Worm (Caenorhabditis elegans) whole organism, late embryonic: ENCODE results near the gene algn-13.

Source experiments
- C38D4.7 ChIP-seq: fragments of 200-800 bp; sonication (Bioruptor generic); optimal IDR thresholded peaks from 2 replicates; lab custom pipeline; 2018; ENCODE audit warnings: mild to moderate bottlenecking, missing genetic modification characterization, moderate library complexity, missing compliant biosample characterization
- F13H6.1 ChIP-seq: sonication (generic microtip); optimal IDR thresholded peaks from 2 replicates; lab custom pipeline; 2016; ENCODE audit warnings: missing genetic modification characterization, missing compliant biosample characterization
- K02D7.2 ChIP-seq: sonication (generic microtip); optimal IDR thresholded peaks from 2 replicates; lab custom pipeline; 2017; ENCODE audit warnings: mild to moderate bottlenecking, missing genetic modification characterization, missing compliant biosample characterization
- K09A11.1 ChIP-seq: sonication (generic microtip); optimal IDR thresholded peaks from 2 replicates; lab custom pipeline; 2017; ENCODE audit warnings: antibody characterized with exemption, mild to moderate bottlenecking, missing genetic modification characterization, missing compliant biosample characterization; ENCODE audit not compliant: insufficient read depth
- T23F11.4 ChIP-seq: fragments of 200-800 bp; sonication (Bioruptor generic); optimal IDR thresholded peaks from 2 replicates; lab custom pipeline; 2018; ENCODE audit warnings: mild to moderate bottlenecking, missing genetic modification characterization, missing compliant biosample characterization
- ceh-19 ChIP-seq: fragments of 200-800 bp; sonication (Bioruptor generic); optimal IDR thresholded peaks from 2 replicates; lab custom pipeline; 2018; ENCODE audit warnings: mild to moderate bottlenecking, missing genetic modification characterization, missing compliant biosample characterization
- ceh-31 ChIP-seq: sonication (generic microtip); optimal IDR thresholded peaks from 2 replicates; lab custom pipeline; 2016; ENCODE audit warnings: missing genetic modification characterization, missing compliant biosample characterization
- ceh-45 ChIP-seq: fragments of 200-800 bp; sonication (Bioruptor generic); IDR thresholded peaks from 2 replicates; pipeline ENCODE4 v1.3.6; 2022; ENCODE audit warnings: missing genetic modification reagents, missing genetic modification characterization, missing compliant biosample characterization
- ceh-48 ChIP-seq: sonication (generic microtip); optimal IDR thresholded peaks from 2 replicates; lab custom pipeline; 2016; ENCODE audit warnings: missing genetic modification characterization, inconsistent platforms, missing compliant biosample characterization
- eyg-1 ChIP-seq: sonication (generic microtip); optimal IDR thresholded peaks from 2 replicates; lab custom pipeline; 2016; ENCODE audit warnings: missing genotype, missing genetic modification characterization, missing compliant biosample characterization
- gmeb-2 ChIP-seq: sonication (generic microtip); optimal IDR thresholded peaks from 2 replicates; lab custom pipeline; 2016; ENCODE audit warnings: missing genetic modification characterization, inconsistent platforms, missing compliant biosample characterization
- hlh-15 ChIP-seq: sonication (generic microtip); optimal IDR thresholded peaks from 2 replicates; lab custom pipeline; 2016; ENCODE audit warnings: missing genetic modification characterization, missing compliant biosample characterization
- hlh-30 ChIP-seq: sonication (generic microtip); optimal IDR thresholded peaks from 2 replicates; lab custom pipeline; 2017; ENCODE audit warnings: antibody characterized with exemption, missing genetic modification characterization, missing compliant biosample characterization; ENCODE audit not compliant: insufficient read depth
- lin-11 ChIP-seq: fragments of 200-800 bp; sonication (Bioruptor generic); optimal IDR thresholded peaks from 2 replicates; lab custom pipeline; 2018; ENCODE audit warnings: mild to moderate bottlenecking, missing genetic modification characterization, missing compliant biosample characterization
- madf-2 ChIP-seq: sonication (generic microtip); optimal IDR thresholded peaks from 2 replicates; lab custom pipeline; 2017; ENCODE audit warnings: missing genetic modification characterization, missing compliant biosample characterization
- nhr-232 ChIP-seq: sonication (generic microtip); optimal IDR thresholded peaks from 2 replicates; lab custom pipeline; 2016; ENCODE audit warnings: missing genetic modification characterization, missing compliant biosample characterization
- pax-1 ChIP-seq: fragments of 150-350 bp; optimal IDR thresholded peaks from 2 replicates; lab custom pipeline; 2014; ENCODE audit warnings: missing biosample characterization, missing genetic modification characterization
- pros-1 ChIP-seq: fragments of 150-350 bp; optimal IDR thresholded peaks from 2 replicates; lab custom pipeline; 2014; ENCODE audit warnings: missing biosample characterization, missing genetic modification reagents, missing genetic modification characterization
- sox-4 ChIP-seq: sonication (generic microtip); optimal IDR thresholded peaks from 2 replicates; lab custom pipeline; 2017; ENCODE audit warnings: mild to moderate bottlenecking, missing genetic modification characterization, inconsistent platforms, missing compliant biosample characterization
- unc-86 ChIP-seq: sonication (generic microtip); optimal IDR thresholded peaks from 2 replicates; lab custom pipeline; 2016; ENCODE audit warnings: missing genetic modification characterization, missing compliant biosample characterization

The algn-13 gene

DNA sequence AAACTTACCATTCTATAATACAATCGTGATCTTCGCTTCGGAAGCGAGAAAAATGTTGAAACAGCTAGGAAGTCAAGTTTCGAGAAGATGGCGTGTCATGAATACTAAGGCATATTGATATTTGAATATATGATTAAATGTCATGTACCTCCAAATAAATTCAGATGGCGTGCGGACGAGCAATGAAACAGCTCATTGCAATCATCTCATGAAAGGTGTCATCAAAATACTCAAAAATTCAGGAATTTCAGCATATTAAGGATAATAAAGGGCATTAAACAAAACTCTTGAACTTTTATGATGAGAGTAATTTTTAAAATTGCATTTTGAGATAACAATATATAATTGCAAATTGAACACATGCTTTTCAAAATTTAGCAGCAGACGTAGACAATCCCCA, 46.4 kb downstream of the algn-13 start, which contains the start of gene gcy-32:
Gene gcy-32 (minus strand): TSS at position 101 of the 400 bp plus-strand sequence.
- TF ChIP-seq ceh-31 (no peak), pros-1 (no peak), ceh-48 (no peak), K02D7.2 (tag; lab: Kevin White, UChicago) (no peak), gmeb-2 (tag; lab: Kevin White, UChicago) (no peak), nhr-232 (tag; lab: Kevin White, UChicago) (no peak), C38D4.7 (GFP tag; lab: Kevin White, UChicago) (no peak), pax-1 (no peak), sox-4 (no peak), lin-11 (no peak), eyg-1 (tag; lab: Kevin White, UChicago) (no peak), ceh-45 (GFP tag; lab: Robert Waterston, UW) (no peak), K09A11.1 (tag; lab: Kevin White, UChicago) (no peak), ceh-19 (GFP tag; lab: Kevin White, UChicago) (no peak), madf-2 (tag; lab: Kevin White, UChicago) (no peak), unc-86 (no peak), T23F11.4 (no peak), hlh-30 (tag; lab: Kevin White, UChicago) (no peak), F13H6.1 (tag; lab: Kevin White, UChicago) (no peak), hlh-15 (tag; lab: Kevin White, UChicago) (no peak)
